Worm (Caenorhabditis elegans) whole organism, L4 larva: ENCODE results near the gene C04A11.2.

Source experiments
- F37D6.2 ChIP-seq: sonication (generic microtip); optimal IDR thresholded peaks from 2 replicates; lab custom pipeline; 2016; ENCODE audit warnings: mild to moderate bottlenecking, missing genetic modification characterization, missing compliant biosample characterization
- aly-2 ChIP-seq: sonication (generic microtip); optimal IDR thresholded peaks from 2 replicates; lab custom pipeline; 2018; ENCODE audit warnings: missing biosample characterization, missing genetic modification characterization
- ama-1 ChIP-seq: fragments of 150-350 bp; optimal IDR thresholded peaks from 2 replicates; lab custom pipeline; 2014; ENCODE audit warnings: inconsistent platforms, mixed read lengths
- ceh-28 ChIP-seq: fragments of 150-350 bp; optimal IDR thresholded peaks from 2 replicates; lab custom pipeline; 2014; ENCODE audit warnings: missing biosample characterization, missing genetic modification reagents, missing genetic modification characterization
- cey-2 ChIP-seq: sonication (generic microtip); optimal IDR thresholded peaks from 3 replicates; lab custom pipeline; 2017; ENCODE audit warnings: missing genetic modification characterization, mild to moderate bottlenecking, missing compliant biosample characterization, antibody characterized with exemption, borderline replicate concordance; ENCODE audit not compliant: insufficient read depth
- daf-16 ChIP-seq, 3 experiments: sonication (generic microtip); optimal IDR thresholded peaks; 2 replicates each; lab custom pipeline; 2016 to 2017; ENCODE audit warnings: missing genetic modification characterization in 3 of 3, missing genetic modification reagents in 3 of 3, mild to moderate bottlenecking in 2 of 3, missing compliant biosample characterization in 2 of 3, missing biosample characterization in 1 of 3, moderate library complexity in 1 of 3
- daf-19 ChIP-seq: fragments of 200-800 bp; sonication (Bioruptor generic); conservative IDR thresholded peaks from 2 replicates; pipeline ENCODE4 v1.3.6; 2022; ENCODE audit warnings: missing genetic modification characterization, missing compliant biosample characterization
- dmd-9 ChIP-seq: fragments of 200-800 bp; sonication (Bioruptor generic); IDR thresholded peaks from 2 replicates; pipeline ENCODE4 v1.3.6; 2022; ENCODE audit warnings: missing genetic modification reagents, missing genetic modification characterization, missing compliant biosample characterization
- fkh-10 ChIP-seq: fragments of 150-350 bp; optimal IDR thresholded peaks from 2 replicates; lab custom pipeline; 2014; ENCODE audit warnings: missing biosample characterization, missing genetic modification reagents, missing genetic modification characterization
- lin-39 ChIP-seq: fragments of 150-350 bp; optimal IDR thresholded peaks from 2 replicates; lab custom pipeline; 2014; ENCODE audit warnings: missing biosample characterization, missing genetic modification reagents, missing genetic modification characterization
- lsy-2 ChIP-seq, 2 experiments: fragments of 150-350 bp in 1 of 2; sonication (generic microtip) in 1 of 2; optimal IDR thresholded peaks; 2 replicates each; lab custom pipeline; 2014 to 2017; ENCODE audit warnings: missing biosample characterization in 2 of 2, missing genetic modification characterization in 2 of 2
- php-3 ChIP-seq: fragments of 200-800 bp; sonication (Bioruptor generic); IDR thresholded peaks from 2 replicates; pipeline ENCODE4 v1.3.6; 2022; ENCODE audit warnings: missing genetic modification reagents, missing genetic modification characterization, missing compliant biosample characterization
- unc-130 ChIP-seq: sonication (generic microtip); optimal IDR thresholded peaks from 2 replicates; lab custom pipeline; 2016; ENCODE audit warnings: missing genetic modification reagents, missing genetic modification characterization, missing compliant biosample characterization

DNA sequence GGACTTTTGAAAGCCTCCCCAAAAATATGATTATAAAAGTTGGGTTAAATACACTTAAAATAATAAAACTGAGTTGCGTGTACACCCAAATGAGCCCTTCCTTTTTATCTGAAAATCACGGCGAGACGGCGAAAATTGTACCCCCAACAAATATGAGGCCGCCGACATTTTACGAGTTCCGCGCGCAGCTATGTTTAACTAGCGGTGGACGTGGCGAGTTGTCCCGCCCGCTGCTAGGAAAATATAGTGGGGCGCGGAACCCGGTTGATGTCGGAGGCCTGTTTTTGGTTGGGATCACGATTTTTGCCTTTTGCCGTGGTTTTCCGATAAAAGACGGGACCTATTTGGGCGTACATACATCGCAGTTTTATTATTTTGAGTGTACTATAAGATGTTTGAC lies 35.6 kb downstream of the C04A11.2 start:
- TF ChIP-seq ceh-28 (tag; lab: Kevin White, UChicago) (no peak), unc-130 (GFP tag; lab: Kevin White, UChicago) (no peak), aly-2 (tag; lab: Kevin White, UChicago) (no peak), lin-39 (tag; lab: Kevin White, UChicago) (no peak), lsy-2 (tag; optimal IDR thresholded peaks at IDR 0.05; lab: Kevin White, UChicago) (no peak), cey-2 (tag; lab: Kevin White, UChicago) (no peak), fkh-10 (GFP tag; lab: Kevin White, UChicago) (no peak), php-3 (no peak), daf-16 (GFP tag; optimal IDR thresholded peaks at IDR 0.05; lab: Kevin White, UChicago) (no peak), daf-16 (tag; optimal IDR thresholded peaks at IDR 0.05; lab: Kevin White, UChicago) (no peak), dmd-9 (GFP tag; lab: Robert Waterston, UW) (no peak), ama-1 (no peak), daf-19 (GFP tag; lab: Robert Waterston, UW) (no peak), F37D6.2 (tag; lab: Kevin White, UChicago) (no peak)
